Fruit fly (Drosophila melanogaster) whole organism, prepupa: ENCODE results near the gene PolD2.

Experiments used
- CG10669 ChIP-seq: fragments of 200-800 bp; sonication (Bioruptor generic); optimal IDR thresholded peaks from 3 replicates; lab custom pipeline; 2018; ENCODE audit warnings: missing biosample characterization, mild to moderate bottlenecking, missing genetic modification characterization, moderate library complexity
- CG11294 ChIP-seq: fragments of 200-800 bp; sonication (Bioruptor generic); IDR thresholded peaks from 2 replicates; pipeline ENCODE4 v1.3.6; 2022; ENCODE audit warnings: missing biosample characterization, missing genetic modification characterization
- CG11902 ChIP-seq: fragments of 200-800 bp; sonication (Bioruptor generic); optimal IDR thresholded peaks from 3 replicates; lab custom pipeline; 2016; ENCODE audit warnings: missing biosample characterization, missing genetic modification characterization
- CG15336 ChIP-seq: fragments of 200-800 bp; sonication (Bioruptor generic); IDR thresholded peaks from 2 replicates; pipeline ENCODE4 v1.3.6; 2022; ENCODE audit warnings: missing biosample characterization, missing genetic modification characterization
- CG1621 ChIP-seq: fragments of 200-800 bp; sonication (Bioruptor generic); optimal IDR thresholded peaks from 3 replicates; lab custom pipeline; 2018; ENCODE audit warnings: missing biosample characterization, mild to moderate bottlenecking, missing genetic modification characterization
- CG16779 ChIP-seq: fragments of 200-800 bp; sonication (Bioruptor generic); optimal IDR thresholded peaks from 3 replicates; lab custom pipeline; 2017; ENCODE audit warnings: missing biosample characterization, mild to moderate bottlenecking, missing genetic modification characterization
- CG3032 ChIP-seq: fragments of 200-800 bp; optimal IDR thresholded peaks from 2 replicates; lab custom pipeline; 2019; ENCODE audit warnings: missing biosample characterization, mild to moderate bottlenecking, missing genetic modification characterization, moderate library complexity
- CG31627 ChIP-seq: fragments of 200-800 bp; sonication (Bioruptor generic); optimal IDR thresholded peaks from 3 replicates; lab custom pipeline; 2016; ENCODE audit warnings: missing biosample characterization, missing genetic modification characterization
- CG3919 ChIP-seq: fragments of 200-800 bp; sonication (Bioruptor generic); optimal IDR thresholded peaks from 3 replicates; lab custom pipeline; 2016; ENCODE audit warnings: missing biosample characterization, missing genetic modification characterization
- CG6163 ChIP-seq: fragments of 200-800 bp; sonication (Bioruptor generic); IDR thresholded peaks from 3 replicates; pipeline ENCODE4 v1.3.6; 2022; ENCODE audit warnings: missing biosample characterization, missing genetic modification characterization
- CG6792 ChIP-seq: fragments of 200-800 bp; sonication (Bioruptor generic); optimal IDR thresholded peaks from 3 replicates; lab custom pipeline; 2016; ENCODE audit warnings: missing biosample characterization, missing genetic modification characterization
- CG6808 ChIP-seq: fragments of 200-800 bp; sonication (Bioruptor generic); optimal IDR thresholded peaks from 3 replicates; lab custom pipeline; 2017; ENCODE audit warnings: missing biosample characterization, missing genetic modification characterization, mild to moderate bottlenecking, moderate library complexity, missing genetic modification reagents
- CG6854 ChIP-seq: fragments of 200-800 bp; sonication (Bioruptor generic); optimal IDR thresholded peaks from 2 replicates; lab custom pipeline; 2017; ENCODE audit warnings: missing biosample characterization, mild to moderate bottlenecking, missing genetic modification characterization
- CG8119 ChIP-seq: fragments of 200-800 bp; sonication (Bioruptor generic); IDR thresholded peaks from 3 replicates; pipeline ENCODE4 v1.3.6; 2022; ENCODE audit warnings: missing biosample characterization, missing genetic modification characterization
- CG8632 ChIP-seq: fragments of 200-800 bp; sonication (Bioruptor generic); optimal IDR thresholded peaks from 3 replicates; lab custom pipeline; 2016; ENCODE audit warnings: missing biosample characterization, missing genetic modification characterization
- Eip75B ChIP-seq: fragments of 200-800 bp; sonication (Bioruptor generic); optimal IDR thresholded peaks from 3 replicates; lab custom pipeline; 2016; ENCODE audit warnings: missing biosample characterization, missing genetic modification characterization
- Eip78C ChIP-seq: fragments of 200-800 bp; sonication (Bioruptor generic); peaks from one replicate; lab custom pipeline; 2016; ENCODE audit warnings: missing biosample characterization, missing genetic modification characterization
- Ets96B ChIP-seq: fragments of 200-800 bp; optimal IDR thresholded peaks from 2 replicates; lab custom pipeline; 2019; ENCODE audit warnings: missing biosample characterization, mild to moderate bottlenecking, missing genetic modification characterization, moderate library complexity
- Gug ChIP-seq: fragments of 200-800 bp; sonication (Bioruptor generic); IDR thresholded peaks from 2 replicates; pipeline ENCODE4 v1.3.6; 2022; ENCODE audit warnings: missing biosample characterization, missing genetic modification characterization
- Hr38 ChIP-seq: sonication (Bioruptor generic); optimal IDR thresholded peaks from 2 replicates; lab custom pipeline; 2016; ENCODE audit warnings: missing biosample characterization, missing genetic modification characterization
- Hr39 ChIP-seq: fragments of 200-800 bp; sonication (Bioruptor generic); optimal IDR thresholded peaks from 2 replicates; lab custom pipeline; 2016; ENCODE audit warnings: missing biosample characterization, missing genetic modification characterization
- Lpt ChIP-seq: fragments of 200-800 bp; sonication (Bioruptor generic); optimal IDR thresholded peaks from 3 replicates; lab custom pipeline; 2016; ENCODE audit warnings: missing biosample characterization, missing genetic modification characterization
- Met ChIP-seq: fragments of 200-800 bp; sonication (Bioruptor generic); optimal IDR thresholded peaks from 3 replicates; lab custom pipeline; 2016; ENCODE audit warnings: missing biosample characterization, missing genetic modification characterization
- Smox ChIP-seq: fragments of 200-800 bp; sonication (Bioruptor generic); optimal IDR thresholded peaks from 3 replicates; lab custom pipeline; 2016; ENCODE audit warnings: missing biosample characterization, missing genetic modification characterization
- Sox14 ChIP-seq: fragments of 200-800 bp; sonication (Bioruptor generic); optimal IDR thresholded peaks from 3 replicates; lab custom pipeline; 2016; ENCODE audit warnings: missing biosample characterization, missing genetic modification characterization
- achi ChIP-seq: fragments of 200-800 bp; sonication (Bioruptor generic); optimal IDR thresholded peaks from 3 replicates; lab custom pipeline; 2016; ENCODE audit warnings: missing biosample characterization, missing genetic modification characterization
- cyc ChIP-seq: fragments of 200-800 bp; sonication (Bioruptor generic); optimal IDR thresholded peaks from 3 replicates; lab custom pipeline; 2016; ENCODE audit warnings: missing biosample characterization, missing genetic modification characterization
- dac ChIP-seq: fragments of 200-800 bp; sonication (Bioruptor generic); optimal IDR thresholded peaks from 2 replicates; lab custom pipeline; 2017; ENCODE audit warnings: missing biosample characterization, mild to moderate bottlenecking, missing genetic modification characterization
- dsx ChIP-seq: fragments of 200-800 bp; optimal IDR thresholded peaks from 3 replicates; lab custom pipeline; 2019; ENCODE audit warnings: missing biosample characterization, mild to moderate bottlenecking, missing genetic modification characterization, moderate library complexity; ENCODE audit not compliant: poor library complexity, severe bottlenecking
- eg ChIP-seq: fragments of 200-800 bp; sonication (Bioruptor generic); IDR thresholded peaks from 3 replicates; pipeline ENCODE4 v1.3.6; 2022; ENCODE audit warnings: missing biosample characterization, missing genetic modification characterization
- esn ChIP-seq: fragments of 200-800 bp; sonication (Bioruptor generic); optimal IDR thresholded peaks from 2 replicates; lab custom pipeline; 2016; ENCODE audit warnings: missing biosample characterization, mild to moderate bottlenecking, missing genetic modification characterization, moderate library complexity
- fkh ChIP-seq: fragments of 200-800 bp; sonication (Bioruptor generic); optimal IDR thresholded peaks from 3 replicates; lab custom pipeline; 2017; ENCODE audit warnings: missing biosample characterization, mild to moderate bottlenecking, missing genetic modification characterization, moderate library complexity
- lz ChIP-seq: fragments of 200-800 bp; sonication (Bioruptor generic); optimal IDR thresholded peaks from 3 replicates; lab custom pipeline; 2016; ENCODE audit warnings: missing biosample characterization, missing genetic modification characterization
- net ChIP-seq: fragments of 200-800 bp; sonication (Bioruptor generic); optimal IDR thresholded peaks from 3 replicates; lab custom pipeline; 2016; ENCODE audit warnings: missing biosample characterization, missing genetic modification characterization
- pdm3 ChIP-seq: fragments of 200-800 bp; sonication (Bioruptor generic); optimal IDR thresholded peaks from 3 replicates; lab custom pipeline; 2016; ENCODE audit warnings: missing biosample characterization, missing genetic modification characterization
- salr ChIP-seq, 2 experiments: fragments of 200-800 bp; sonication (Bioruptor generic); optimal IDR thresholded peaks; 3 replicates each; lab custom pipeline; 2016 to 2018; ENCODE audit warnings: missing biosample characterization in 2 of 2, missing genetic modification characterization in 2 of 2, mild to moderate bottlenecking in 1 of 2
- ss ChIP-seq, 2 experiments: fragments of 200-800 bp; sonication (Bioruptor generic); optimal IDR thresholded peaks; 2 replicates in 1 of 2; 3 replicates in 1 of 2; lab custom pipeline; 2017 to 2018; ENCODE audit warnings: mild to moderate bottlenecking in 2 of 2, missing biosample characterization in 2 of 2, missing genetic modification characterization in 2 of 2, moderate library complexity in 1 of 2
- topi ChIP-seq: fragments of 200-800 bp; sonication (Bioruptor generic); optimal IDR thresholded peaks from 3 replicates; lab custom pipeline; 2016; ENCODE audit warnings: missing biosample characterization, missing genetic modification characterization

PolD2 gene

dm6 chr3L:1794943-1795696 is 19.7 kb downstream of the PolD2 start, which contains the start of the genes alpha-Spec, dlt and Cdc37:
TSS of gene alpha-Spec (minus strand) at chr3L:1795328.
TSS of gene dlt (minus strand) at chr3L:1795328.
TSS of gene Cdc37 (plus strand) at chr3L:1795392.
- TF ChIP-seq Smox (GFP tag; lab: Kevin White, UChicago) (no peak), CG3032 (tag; lab: Kevin White, UChicago) (peak; percentile 21), salr (GFP tag; optimal IDR thresholded peaks at IDR 0.05; lab: Kevin White, UChicago) (peak in 1 of 2 experiments; percentile 3), CG31627 (peak; percentile 27), eg (GFP tag; lab: Robert Waterston, UW) (0 out of 3 replicates have a peak, but pooled peaks have one; percentile 29), lz (GFP tag; lab: Kevin White, UChicago) (peak; percentile 35), cyc (GFP tag; lab: Kevin White, UChicago) (peak; percentile 33), Sox14 (peak; percentile 70), CG8632 (no peak), Ets96B (tag; lab: Kevin White, UChicago) (peak; percentile 61), esn (GFP tag; lab: Kevin White, UChicago) (peak; percentile 39), CG15336 (no peak; the same call in 1 of the 2 replicates), CG1621 (tag; lab: Kevin White, UChicago) (peak; percentile 42), dsx (GFP tag; lab: Kevin White, UChicago) (peak; percentile 49), CG8119 (GFP tag; lab: Robert Waterston, UW) (0 out of 3 replicates have a peak, but pooled peaks have one; percentile 27)

DNA sequence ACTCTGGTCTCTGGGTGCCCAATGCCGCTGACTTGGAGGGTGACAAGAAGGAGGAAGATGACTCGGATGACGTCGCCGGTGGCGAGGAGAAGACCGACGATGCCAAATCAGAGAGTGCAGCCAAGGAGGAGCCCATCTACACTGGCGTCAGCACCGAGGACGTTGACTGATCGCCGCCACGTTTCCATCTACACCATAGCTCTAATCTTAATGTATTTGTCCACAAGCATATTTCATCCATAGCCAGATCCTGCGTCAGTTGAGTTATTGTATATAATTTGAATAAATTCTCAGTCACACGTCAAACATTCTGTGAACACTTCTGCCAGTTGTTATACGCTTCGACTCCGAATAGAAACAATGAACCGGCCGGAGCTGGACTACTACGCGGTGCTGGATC is 21.6 kb downstream of the PolD2 start, which contains the start of gene CG12020:
CG12020 (plus strand) TSS at position 301 of the 400 bp plus-strand sequence.
- TF ChIP-seq net (GFP tag; lab: Kevin White, UChicago) (no peak), CG16779 (no peak), CG31627 (no peak), eg (GFP tag; lab: Robert Waterston, UW) (no peak), Hr38 (GFP tag; lab: Kevin White, UChicago) (no peak), CG6792 (no peak), salr (GFP tag; optimal IDR thresholded peaks at IDR 0.05; lab: Kevin White, UChicago) (no peak), esn (GFP tag; lab: Kevin White, UChicago) (no peak), CG6163 (GFP tag; lab: Robert Waterston, UW) (no peak), CG10669 (GFP tag; lab: Kevin White, UChicago) (no peak), CG8119 (GFP tag; lab: Robert Waterston, UW) (no peak), Hr39 (GFP tag; lab: Kevin White, UChicago) (no peak), cyc (GFP tag; lab: Kevin White, UChicago) (no peak)
- TF ChIP-seq, all 60 proteins: peak for 0

dm6 chr3L:1798649-1799048 is 23.2 kb downstream of the PolD2 start, which contains the start of gene Patj:
TSS of gene Patj (plus strand) at chr3L:1798803.
- TF ChIP-seq fkh (GFP tag; lab: Kevin White, UChicago) (no peak), eg (GFP tag; lab: Robert Waterston, UW) (no peak), CG6163 (GFP tag; lab: Robert Waterston, UW) (no peak), CG3919 (GFP tag; lab: Kevin White, UChicago) (no peak), Gug (no peak), ss (GFP tag; optimal IDR thresholded peaks at IDR 0.05; lab: Kevin White, UChicago) (no peak), CG11294 (GFP tag; lab: Robert Waterston, UW) (no peak), Eip75B (GFP tag; lab: Kevin White, UChicago) (no peak), CG3032 (tag; lab: Kevin White, UChicago) (no peak), CG6854 (GFP tag; lab: Kevin White, UChicago) (no peak)

dm6 chr3L:1802802-1803201 is 27.4 kb downstream of the PolD2 start, which contains the start of the genes JTBR and CG42676:
TSS of gene JTBR (minus strand) at chr3L:1802856.
TSS of gene CG42676 (plus strand) at chr3L:1803107.
- TF ChIP-seq CG1621 (tag; lab: Kevin White, UChicago) = peak; percentile 66
- no peak for TF ChIP-seq ss (GFP tag; optimal IDR thresholded peaks at IDR 0.05; lab: Kevin White, UChicago)
- peak; percentile 32 for TF ChIP-seq esn (GFP tag; lab: Kevin White, UChicago)

- TF ChIP-seq topi (GFP tag; lab: Kevin White, UChicago) (peak; percentile 75), CG11294 (GFP tag; lab: Robert Waterston, UW) (peak; percentile 83), CG3919 (GFP tag; lab: Kevin White, UChicago) (peak; percentile 90), Eip78C (GFP tag; lab: Kevin White, UChicago) (peak; percentile 96), pdm3 (GFP tag; lab: Kevin White, UChicago) (peak; percentile 87), Ets96B (tag; lab: Kevin White, UChicago) (peak; percentile 86), Lpt (peak; percentile 79), CG8119 (GFP tag; lab: Robert Waterston, UW) (peak; percentile 86), dsx (GFP tag; lab: Kevin White, UChicago) (peak; percentile 85), CG1621 (tag; lab: Kevin White, UChicago) (peak; percentile 85), CG6808 (GFP tag; lab: Kevin White, UChicago) (no peak), Met (GFP tag; lab: Kevin White, UChicago) (no peak), achi (peak; percentile 85), CG11902 (GFP tag; lab: Kevin White, UChicago) (peak; percentile 74), dac (GFP tag; lab: Kevin White, UChicago) (peak; percentile 28), Sox14 (peak; percentile 85), CG31627 (peak; percentile 73), cyc (GFP tag; lab: Kevin White, UChicago) (peak; percentile 68), CG8632 (no peak)
These were observed 33.2 kb downstream of the PolD2 start for dm6 chr3L:1808631-1809030.
